Fruit fly (Drosophila melanogaster) whole organism, embryonic: ENCODE results near the gene CG3040.

Source experiments
- B-H1 ChIP-seq: fragments of 200-800 bp; sonication (Bioruptor generic); IDR thresholded peaks from 3 replicates; pipeline ENCODE4 v1.3.6; 2022; ENCODE audit warnings: missing biosample characterization, missing genetic modification characterization
- Bdp1 ChIP-seq: fragments of 200-800 bp; sonication (Bioruptor generic); optimal IDR thresholded peaks from 3 replicates; lab custom pipeline; 2016; ENCODE audit warnings: missing biosample characterization, missing genetic modification characterization
- CG10431 ChIP-seq: fragments of 200-800 bp; sonication (Bioruptor generic); optimal IDR thresholded peaks from 3 replicates; lab custom pipeline; 2018; ENCODE audit warnings: missing biosample characterization, mild to moderate bottlenecking, missing genetic modification characterization
- CG10462 ChIP-seq: fragments of 200-800 bp; sonication (Bioruptor generic); optimal IDR thresholded peaks from 2 replicates; lab custom pipeline; 2016; ENCODE audit warnings: missing biosample characterization, missing genetic modification characterization
- CG10543 ChIP-seq: fragments of 200-800 bp; sonication (Bioruptor generic); optimal IDR thresholded peaks from 3 replicates; lab custom pipeline; 2017; ENCODE audit warnings: missing biosample characterization, mild to moderate bottlenecking, missing genetic modification characterization, moderate library complexity
- CG10565 ChIP-seq: fragments of 200-800 bp; sonication (Bioruptor generic); optimal IDR thresholded peaks from 3 replicates; lab custom pipeline; 2016; ENCODE audit warnings: missing biosample characterization, mild to moderate bottlenecking, missing genetic modification characterization
- CG11723 ChIP-seq: fragments of 200-800 bp; sonication (Bioruptor generic); optimal IDR thresholded peaks from 2 replicates; lab custom pipeline; 2017; ENCODE audit warnings: missing biosample characterization, mild to moderate bottlenecking, missing genetic modification characterization
- CG1233 ChIP-seq: fragments of 200-800 bp; sonication (Bioruptor generic); optimal IDR thresholded peaks from 4 replicates; lab custom pipeline; 2018; ENCODE audit warnings: missing biosample characterization, mild to moderate bottlenecking, missing genetic modification characterization
- CG12744 ChIP-seq: fragments of 200-800 bp; sonication (Bioruptor generic); optimal IDR thresholded peaks from 2 replicates; lab custom pipeline; 2016; ENCODE audit warnings: missing biosample characterization, missing genetic modification characterization
- CG13775 ChIP-seq: fragments of 200-800 bp; sonication (Bioruptor generic); optimal IDR thresholded peaks from 3 replicates; lab custom pipeline; 2017; ENCODE audit warnings: missing biosample characterization, mild to moderate bottlenecking, missing genetic modification characterization
- CG18619 ChIP-seq: fragments of 200-800 bp; sonication (Bioruptor generic); optimal IDR thresholded peaks from 3 replicates; lab custom pipeline; 2017; ENCODE audit warnings: missing biosample characterization, mild to moderate bottlenecking, missing genetic modification characterization
- CG18764 ChIP-seq: fragments of 200-800 bp; sonication (Bioruptor generic); optimal IDR thresholded peaks from 3 replicates; lab custom pipeline; 2016; ENCODE audit warnings: missing biosample characterization, missing genetic modification characterization
- CG2678 ChIP-seq: fragments of 200-800 bp; sonication (Bioruptor generic); optimal IDR thresholded peaks from 3 replicates; lab custom pipeline; 2019; ENCODE audit warnings: missing biosample characterization, mild to moderate bottlenecking, missing genetic modification characterization, moderate library complexity
- CG30020 ChIP-seq: fragments of 200-800 bp; optimal IDR thresholded peaks from 2 replicates; lab custom pipeline; 2019; ENCODE audit warnings: missing biosample characterization, mild to moderate bottlenecking, missing genetic modification characterization, moderate library complexity
- CG3281 ChIP-seq: fragments of 200-800 bp; sonication (Bioruptor generic); optimal IDR thresholded peaks from 3 replicates; lab custom pipeline; 2017; ENCODE audit warnings: missing biosample characterization, mild to moderate bottlenecking, missing genetic modification characterization
- CG33557 ChIP-seq: fragments of 200-800 bp; sonication (Bioruptor generic); optimal IDR thresholded peaks from 2 replicates; lab custom pipeline; 2019; ENCODE audit warnings: missing biosample characterization, mild to moderate bottlenecking, missing genetic modification characterization, moderate library complexity
- CG43689 ChIP-seq: fragments of 200-800 bp; sonication (Bioruptor generic); IDR thresholded peaks from 2 replicates; pipeline ENCODE4 v1.3.6; 2022; ENCODE audit warnings: missing biosample characterization, missing genetic modification characterization
- CG4820 ChIP-seq: fragments of 200-800 bp; sonication (Bioruptor generic); optimal IDR thresholded peaks from 3 replicates; lab custom pipeline; 2016; ENCODE audit warnings: missing biosample characterization, missing genetic modification characterization
- CG7271 ChIP-seq: fragments of 200-800 bp; sonication (Bioruptor generic); optimal IDR thresholded peaks from 2 replicates; lab custom pipeline; 2018; ENCODE audit warnings: missing biosample characterization, mild to moderate bottlenecking, missing genetic modification characterization, moderate library complexity
- CG7556 ChIP-seq: fragments of 200-800 bp; sonication (Bioruptor generic); optimal IDR thresholded peaks from 2 replicates; lab custom pipeline; 2017; ENCODE audit warnings: missing biosample characterization, mild to moderate bottlenecking, missing genetic modification characterization
- CG7928 ChIP-seq: fragments of 200-800 bp; sonication (Bioruptor generic); optimal IDR thresholded peaks from 2 replicates; lab custom pipeline; 2017; ENCODE audit warnings: missing biosample characterization, mild to moderate bottlenecking, missing genetic modification characterization
- CG8089 ChIP-seq: fragments of 200-800 bp; sonication (Bioruptor generic); optimal IDR thresholded peaks from 3 replicates; lab custom pipeline; 2016; ENCODE audit warnings: missing biosample characterization, missing genetic modification characterization
- CG8281 ChIP-seq: fragments of 200-800 bp; sonication (Bioruptor generic); optimal IDR thresholded peaks from 2 replicates; lab custom pipeline; 2018; ENCODE audit warnings: missing biosample characterization, mild to moderate bottlenecking, missing genetic modification characterization, moderate library complexity
- CG8478 ChIP-seq: fragments of >200 bp; optimal IDR thresholded peaks from 2 replicates; lab custom pipeline; 2018
- CG9437 ChIP-seq: fragments of 200-800 bp; sonication (Bioruptor generic); optimal IDR thresholded peaks from 2 replicates; lab custom pipeline; 2018; ENCODE audit warnings: missing biosample characterization, mild to moderate bottlenecking, missing genetic modification characterization
- CG9817 ChIP-seq: fragments of 200-800 bp; sonication (Bioruptor generic); optimal IDR thresholded peaks from 2 replicates; lab custom pipeline; 2018; ENCODE audit warnings: missing biosample characterization, mild to moderate bottlenecking, missing genetic modification characterization, moderate library complexity
- CG9932 ChIP-seq: fragments of 200-800 bp; sonication (Bioruptor generic); IDR thresholded peaks from 2 replicates; pipeline ENCODE4 v1.3.6; 2022; ENCODE audit warnings: missing biosample characterization, missing genetic modification characterization
- MBD-R2 ChIP-seq: fragments of 200-800 bp; sonication (Bioruptor generic); IDR thresholded peaks from 2 replicates; pipeline ENCODE4 v1.3.6; 2022; ENCODE audit warnings: missing biosample characterization, missing genetic modification characterization
- Max ChIP-seq: fragments of 200-800 bp; sonication (Bioruptor generic); optimal IDR thresholded peaks from 2 replicates; lab custom pipeline; 2016; ENCODE audit warnings: missing biosample characterization, mild to moderate bottlenecking, missing genetic modification characterization
- Med ChIP-seq: fragments of 200-800 bp; sonication (Bioruptor generic); peaks from one replicate; lab custom pipeline; 2016; ENCODE audit warnings: missing biosample characterization, missing genetic modification characterization, mild to moderate bottlenecking, inconsistent platforms, moderate library complexity
- ap ChIP-seq: fragments of 200-800 bp; sonication (Bioruptor generic); IDR thresholded peaks from 2 replicates; pipeline ENCODE4 v1.3.6; 2022; ENCODE audit warnings: missing biosample characterization, missing genetic modification characterization
- btn ChIP-seq: fragments of 200-800 bp; sonication (Bioruptor generic); optimal IDR thresholded peaks from 2 replicates; lab custom pipeline; 2016; ENCODE audit warnings: missing biosample characterization, missing genetic modification characterization
- crc ChIP-seq: fragments of 200-800 bp; sonication (Bioruptor generic); optimal IDR thresholded peaks from 2 replicates; lab custom pipeline; 2016; ENCODE audit warnings: missing biosample characterization, missing genetic modification characterization
- da ChIP-seq: fragments of 200-800 bp; sonication (Bioruptor generic); optimal IDR thresholded peaks from 2 replicates; lab custom pipeline; 2016; ENCODE audit warnings: missing biosample characterization, missing genetic modification characterization
- disco-r ChIP-seq: fragments of 200-800 bp; sonication (Bioruptor generic); optimal IDR thresholded peaks from 2 replicates; lab custom pipeline; 2016; ENCODE audit warnings: missing biosample characterization, missing genetic modification characterization
- fd3F ChIP-seq: fragments of 200-800 bp; sonication (Bioruptor generic); optimal IDR thresholded peaks from 2 replicates; lab custom pipeline; 2018; ENCODE audit warnings: missing biosample characterization, mild to moderate bottlenecking, missing genetic modification characterization, moderate library complexity
- gsb-n ChIP-seq: fragments of 200-800 bp; sonication (Bioruptor generic); optimal IDR thresholded peaks from 3 replicates; lab custom pipeline; 2018; ENCODE audit warnings: missing biosample characterization, mild to moderate bottlenecking, missing genetic modification characterization
- gt ChIP-seq: fragments of 200-800 bp; sonication (Bioruptor generic); IDR thresholded peaks from 2 replicates; pipeline ENCODE4 v1.3.6; 2022; ENCODE audit warnings: missing biosample characterization, missing genetic modification characterization
- jumu ChIP-seq: fragments of 200-800 bp; sonication (Bioruptor generic); optimal IDR thresholded peaks from 3 replicates; lab custom pipeline; 2016; ENCODE audit warnings: missing biosample characterization, missing genetic modification characterization
- kay ChIP-seq: fragments of 200-800 bp; sonication (Bioruptor generic); optimal IDR thresholded peaks from 2 replicates; lab custom pipeline; 2016; ENCODE audit warnings: missing biosample characterization, missing genetic modification characterization
- nerfin-2 ChIP-seq: fragments of 200-800 bp; sonication (Bioruptor generic); IDR thresholded peaks from 2 replicates; pipeline ENCODE4 v1.3.6; 2022; ENCODE audit warnings: missing biosample characterization, missing genetic modification characterization; ENCODE audit not compliant: partially characterized antibody
- org-1 ChIP-seq: fragments of 200-800 bp; sonication (Bioruptor generic); optimal IDR thresholded peaks from 2 replicates; lab custom pipeline; 2017; ENCODE audit warnings: missing biosample characterization, missing genetic modification characterization
- psq ChIP-seq: fragments of 200-800 bp; sonication (Bioruptor generic); optimal IDR thresholded peaks from 2 replicates; lab custom pipeline; 2017; ENCODE audit warnings: missing biosample characterization, missing genetic modification characterization
- schlank ChIP-seq: fragments of 200-800 bp; sonication (Bioruptor generic); optimal IDR thresholded peaks from 2 replicates; lab custom pipeline; 2018; ENCODE audit warnings: missing biosample characterization, mild to moderate bottlenecking, missing genetic modification characterization
- scrt ChIP-seq: fragments of 200-800 bp; sonication (Bioruptor generic); optimal IDR thresholded peaks from 2 replicates; lab custom pipeline; 2018; ENCODE audit warnings: missing biosample characterization, mild to moderate bottlenecking, missing genetic modification characterization, moderate library complexity
- slou ChIP-seq: fragments of 200-800 bp; sonication (Bioruptor generic); optimal IDR thresholded peaks from 3 replicates; lab custom pipeline; 2016; ENCODE audit warnings: missing biosample characterization, missing genetic modification characterization
- trh ChIP-seq: fragments of 200-800 bp; sonication (Bioruptor generic); optimal IDR thresholded peaks from 2 replicates; lab custom pipeline; 2016; ENCODE audit warnings: missing biosample characterization, missing genetic modification characterization
- vnd ChIP-seq: fragments of 200-800 bp; sonication (Bioruptor generic); IDR thresholded peaks from 3 replicates; pipeline ENCODE4 v1.3.6; 2022; ENCODE audit warnings: missing biosample characterization, missing genetic modification characterization; ENCODE audit not compliant: partially characterized antibody
- wek ChIP-seq: fragments of 200-800 bp; sonication (Bioruptor generic); optimal IDR thresholded peaks from 3 replicates; lab custom pipeline; 2018; ENCODE audit warnings: missing biosample characterization, mild to moderate bottlenecking, missing genetic modification characterization, moderate library complexity
- zf30C ChIP-seq: fragments of 200-800 bp; sonication (Bioruptor generic); optimal IDR thresholded peaks from 3 replicates; lab custom pipeline; 2018; ENCODE audit warnings: missing biosample characterization, mild to moderate bottlenecking, missing genetic modification characterization

The CG3040 gene

DNA sequence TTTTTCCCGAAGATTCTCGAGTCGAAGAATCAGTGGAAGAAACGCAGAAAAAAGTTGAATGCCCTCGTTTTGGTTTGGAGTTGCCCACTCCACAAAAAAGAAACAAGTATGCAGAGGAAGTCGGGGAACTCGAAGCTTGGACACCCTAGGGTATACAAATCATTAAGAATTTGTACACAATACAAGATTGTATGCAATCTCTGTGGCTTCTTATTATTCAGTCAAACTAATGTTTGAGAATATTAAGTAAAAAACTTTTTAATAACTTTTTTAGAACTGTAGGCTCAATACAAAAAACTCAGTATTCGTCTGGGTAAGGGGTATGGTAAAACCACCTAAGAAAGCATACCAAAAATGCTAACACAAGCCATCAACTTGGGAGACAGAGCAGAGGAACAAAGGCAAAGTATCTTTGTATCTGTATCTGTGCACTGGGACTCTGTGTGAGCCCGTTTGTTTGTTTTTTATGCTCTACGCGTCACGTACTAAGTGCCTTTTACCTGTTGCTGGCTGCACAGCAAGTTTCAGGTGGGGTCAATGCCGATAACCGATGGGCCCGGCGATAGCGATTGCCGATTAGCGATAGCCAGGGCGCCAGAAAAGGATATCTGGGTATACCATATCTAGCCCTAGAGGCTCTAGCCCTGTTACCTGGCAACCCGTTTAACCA, 12.1 kb upstream of the CG3040 start (continued):
- TF ChIP-seq psq: peak; percentile 58
- TF ChIP-seq CG10565 (GFP tag; lab: Kevin White, UChicago): no peak
- TF ChIP-seq CG10543: no peak
- TF ChIP-seq CG8478 (lab: Kevin White, UChicago): no peak
- TF ChIP-seq CG13775: peak; percentile 71
- peak; percentile 81 for TF ChIP-seq CG8089 (GFP tag; lab: Kevin White, UChicago)
- TF ChIP-seq fd3F (GFP tag; lab: Kevin White, UChicago): no peak
- peak; percentile 46 for TF ChIP-seq CG30020 (tag; lab: Kevin White, UChicago)
- TF ChIP-seq CG10462 (GFP tag; lab: Kevin White, UChicago): peak; percentile 51
- TF ChIP-seq gsb-n (tag; lab: Kevin White, UChicago): peak; percentile 90
- TF ChIP-seq ap: 0 out of 2 replicates have a peak, but pooled peaks have one; percentile 24
- TF ChIP-seq CG18764 (GFP tag; lab: Kevin White, UChicago): peak; percentile 44
- TF ChIP-seq Max (GFP tag; lab: Kevin White, UChicago): peak; percentile 38
- TF ChIP-seq CG9437 (GFP tag; lab: Kevin White, UChicago): peak; percentile 63
- TF ChIP-seq org-1 (GFP tag; lab: Kevin White, UChicago): peak; percentile 64
- TF ChIP-seq nerfin-2 (GFP tag; lab: Robert Waterston, UW): peak; percentile 55; the same call in 1 of the 2 replicates
- peak; percentile 50 for TF ChIP-seq CG18619 (GFP tag; lab: Kevin White, UChicago)
- TF ChIP-seq CG43689 (GFP tag; lab: Robert Waterston, UW): 0 out of 2 replicates have a peak, but pooled peaks have one; percentile 7
- peak; percentile 47 for TF ChIP-seq slou (GFP tag; lab: Kevin White, UChicago)
- peak; percentile 86 for TF ChIP-seq CG2678 (tag; lab: Kevin White, UChicago)
- TF ChIP-seq scrt (GFP tag; lab: Kevin White, UChicago): peak; percentile 89
- no peak for TF ChIP-seq CG8281
- TF ChIP-seq CG7271: peak; percentile 18
- TF ChIP-seq CG10431: peak; percentile 74
- peak; percentile 52 for TF ChIP-seq CG11723
- TF ChIP-seq MBD-R2: no peak
- TF ChIP-seq Bdp1 (GFP tag; lab: Kevin White, UChicago): peak; percentile 46
- TF ChIP-seq crc (GFP tag; lab: Kevin White, UChicago): peak; percentile 56
- peak; percentile 65 for TF ChIP-seq btn (GFP tag; lab: Kevin White, UChicago)
- peak; percentile 42 for TF ChIP-seq CG9932
- peak; percentile 37 for TF ChIP-seq B-H1 (GFP tag; lab: Robert Waterston, UW)
- TF ChIP-seq gt (GFP tag; lab: Robert Waterston, UW): 0 out of 2 replicates have a peak, but pooled peaks have one; percentile 39
- peak; percentile 33 for TF ChIP-seq da (GFP tag; lab: Kevin White, UChicago)
- TF ChIP-seq CG1233: peak; percentile 26
- peak; percentile 84 for TF ChIP-seq CG33557 (GFP tag; lab: Kevin White, UChicago)
- TF ChIP-seq CG7556: peak; percentile 79
- no peak for TF ChIP-seq schlank (tag; lab: Kevin White, UChicago)
- peak; percentile 56 for TF ChIP-seq kay (GFP tag; lab: Kevin White, UChicago)
- peak; percentile 42 for TF ChIP-seq CG9817
- TF ChIP-seq CG4820: peak; percentile 80
- peak; percentile 94 for TF ChIP-seq Med (GFP tag; lab: Kevin White, UChicago)
- TF ChIP-seq disco-r (GFP tag; lab: Kevin White, UChicago): peak; percentile 46
- peak; percentile 42 for TF ChIP-seq CG3281 (GFP tag; lab: Kevin White, UChicago)
- TF ChIP-seq wek (GFP tag; lab: Kevin White, UChicago): no peak
- peak; percentile 21 for TF ChIP-seq trh (GFP tag; lab: Kevin White, UChicago)
- no peak for TF ChIP-seq CG7928
- TF ChIP-seq jumu (GFP tag; lab: Kevin White, UChicago): peak; percentile 62
- TF ChIP-seq zf30C (GFP tag; lab: Kevin White, UChicago): no peak
- TF ChIP-seq CG12744: peak; percentile 52
- TF ChIP-seq vnd (GFP tag; lab: Robert Waterston, UW): no peak
